Fruit fly (Drosophila melanogaster) whole organism, embryonic: ENCODE data around the gene Gs2.

Experiments
- Asciz ChIP-seq: fragments of 200-800 bp; sonication (Bioruptor generic); optimal IDR thresholded peaks from 2 replicates; lab custom pipeline; 2017; ENCODE audit warnings: missing biosample characterization, mild to moderate bottlenecking, missing genetic modification characterization, missing genetic modification reagents
- Atf3 ChIP-seq: fragments of 200-800 bp; sonication (Bioruptor generic); optimal IDR thresholded peaks from 3 replicates; lab custom pipeline; 2016; ENCODE audit warnings: missing biosample characterization, missing genetic modification characterization
- Awh ChIP-seq: fragments of 200-800 bp; sonication (Bioruptor generic); IDR thresholded peaks from 2 replicates; pipeline ENCODE4, ENCODE4 v1.3.6; 2022; ENCODE audit warnings: missing biosample characterization, missing genetic modification characterization
- CG10565 ChIP-seq: fragments of 200-800 bp; sonication (Bioruptor generic); optimal IDR thresholded peaks from 3 replicates; lab custom pipeline; 2016; ENCODE audit warnings: missing biosample characterization, mild to moderate bottlenecking, missing genetic modification characterization
- CG11093 ChIP-seq: fragments of 200-800 bp; sonication (Bioruptor generic); IDR thresholded peaks from 3 replicates; pipeline ENCODE4 v1.3.6; 2022; ENCODE audit warnings: missing biosample characterization, missing genetic modification characterization
- CG11560 ChIP-seq: fragments of 200-800 bp; sonication (Bioruptor generic); IDR thresholded peaks from 3 replicates; pipeline ENCODE4 v1.3.6; 2022; ENCODE audit warnings: missing biosample characterization, missing genetic modification characterization
- CG12071 ChIP-seq: fragments of 200-800 bp; sonication (Bioruptor generic); optimal IDR thresholded peaks from 3 replicates; lab custom pipeline; 2018; ENCODE audit warnings: missing biosample characterization, mild to moderate bottlenecking, missing genetic modification characterization
- CG12391 ChIP-seq: fragments of 200-800 bp; sonication (Bioruptor generic); optimal IDR thresholded peaks from 3 replicates; lab custom pipeline; 2018; ENCODE audit warnings: missing biosample characterization, mild to moderate bottlenecking, missing genetic modification characterization, moderate library complexity
- CG15479 ChIP-seq: fragments of 200-800 bp; sonication (Bioruptor generic); optimal IDR thresholded peaks from 3 replicates; lab custom pipeline; 2019; ENCODE audit warnings: missing biosample characterization, mild to moderate bottlenecking, missing genetic modification characterization, moderate library complexity
- CG15514 ChIP-seq: fragments of 200-800 bp; sonication (Bioruptor generic); optimal IDR thresholded peaks from 3 replicates; lab custom pipeline; 2017; ENCODE audit warnings: missing biosample characterization, missing genetic modification characterization, mild to moderate bottlenecking, moderate library complexity, missing genetic modification reagents
- CG16813 ChIP-seq: fragments of 200-800 bp; sonication (Bioruptor generic); IDR thresholded peaks from 3 replicates; pipeline ENCODE4 v1.3.6; 2022; ENCODE audit warnings: missing biosample characterization, missing genetic modification characterization; ENCODE audit not compliant: partially characterized antibody
- CG16863 ChIP-seq: fragments of 200-800 bp; sonication (Bioruptor generic); optimal IDR thresholded peaks from 3 replicates; lab custom pipeline; 2016; ENCODE audit warnings: missing biosample characterization, missing genetic modification characterization
- CG17385 ChIP-seq: fragments of 200-800 bp; sonication (Bioruptor generic); optimal IDR thresholded peaks from 3 replicates; lab custom pipeline; 2018; ENCODE audit warnings: missing biosample characterization, mild to moderate bottlenecking, missing genetic modification characterization
- CG2199 ChIP-seq: fragments of 200-800 bp; sonication (Bioruptor generic); IDR thresholded peaks from 3 replicates; pipeline ENCODE4 v1.3.6; 2022; ENCODE audit warnings: missing biosample characterization, missing genetic modification characterization
- CG3065 ChIP-seq: fragments of 200-800 bp; sonication (Bioruptor generic); optimal IDR thresholded peaks from 2 replicates; lab custom pipeline; 2016; ENCODE audit warnings: missing biosample characterization, missing genetic modification characterization
- CG31224 ChIP-seq: fragments of 200-800 bp; sonication (Bioruptor generic); IDR thresholded peaks from 2 replicates; pipeline ENCODE4 v1.3.6; 2022; ENCODE audit warnings: missing biosample characterization, missing genetic modification characterization
- CG34376 ChIP-seq: fragments of 200-800 bp; sonication (Bioruptor generic); optimal IDR thresholded peaks from 2 replicates; lab custom pipeline; 2018; ENCODE audit warnings: missing biosample characterization, mild to moderate bottlenecking, missing genetic modification characterization
- CG3726 ChIP-seq: fragments of 200-800 bp; sonication (Bioruptor generic); IDR thresholded peaks from 3 replicates; pipeline ENCODE4, ENCODE4 v1.3.6; 2022; ENCODE audit warnings: missing biosample characterization, missing genetic modification characterization
- CG4424 ChIP-seq: fragments of 200-800 bp; sonication (Bioruptor generic); optimal IDR thresholded peaks from 3 replicates; lab custom pipeline; 2016; ENCODE audit warnings: missing biosample characterization, missing genetic modification characterization
- CG5953 ChIP-seq: fragments of 200-800 bp; sonication (Bioruptor generic); IDR thresholded peaks from 2 replicates; pipeline ENCODE4 v1.3.6; 2022; ENCODE audit warnings: missing biosample characterization, missing genetic modification characterization
- CG6654 ChIP-seq: fragments of 200-800 bp; sonication (Bioruptor generic); optimal IDR thresholded peaks from 2 replicates; lab custom pipeline; 2017; ENCODE audit warnings: missing biosample characterization, mild to moderate bottlenecking, missing genetic modification characterization
- CG7357 ChIP-seq: fragments of 200-800 bp; sonication (Bioruptor generic); IDR thresholded peaks from 3 replicates; pipeline ENCODE4 v1.3.6; 2022; ENCODE audit warnings: missing biosample characterization, missing genetic modification characterization
- CG8359 ChIP-seq: fragments of 200-800 bp; sonication (Bioruptor generic); optimal IDR thresholded peaks from 2 replicates; lab custom pipeline; 2017; ENCODE audit warnings: missing biosample characterization, mild to moderate bottlenecking, missing genetic modification characterization, borderline replicate concordance
- CG9215 ChIP-seq: fragments of 200-800 bp; sonication (Bioruptor generic); IDR thresholded peaks from 2 replicates; pipeline ENCODE4 v1.3.6; 2022; ENCODE audit warnings: missing biosample characterization, missing genetic modification characterization
- Chrac-16 ChIP-seq: fragments of 200-800 bp; sonication (Bioruptor generic); optimal IDR thresholded peaks from 3 replicates; lab custom pipeline; 2016; ENCODE audit warnings: missing biosample characterization, missing genetic modification characterization
- D19B ChIP-seq: fragments of 200-800 bp; sonication (Bioruptor generic); optimal IDR thresholded peaks from 2 replicates; lab custom pipeline; 2017; ENCODE audit warnings: missing biosample characterization, mild to moderate bottlenecking, missing genetic modification characterization
- Dad ChIP-seq: fragments of 200-800 bp; sonication (Bioruptor generic); optimal IDR thresholded peaks from 3 replicates; lab custom pipeline; 2016; ENCODE audit warnings: missing biosample characterization, missing genetic modification characterization
- Deaf1 ChIP-seq: fragments of 200-800 bp; optimal IDR thresholded peaks from 3 replicates; lab custom pipeline; 2019; ENCODE audit warnings: missing biosample characterization, mild to moderate bottlenecking, missing genetic modification characterization, moderate library complexity
- Dip3 ChIP-seq: fragments of 200-800 bp; sonication (Bioruptor generic); optimal IDR thresholded peaks from 3 replicates; lab custom pipeline; 2016; ENCODE audit warnings: missing biosample characterization, missing genetic modification characterization
- Dp ChIP-seq: fragments of 200-800 bp; sonication (Bioruptor generic); optimal IDR thresholded peaks from 2 replicates; lab custom pipeline; 2018; ENCODE audit warnings: missing biosample characterization, mild to moderate bottlenecking, missing genetic modification characterization, moderate library complexity
- Hey ChIP-seq: fragments of 200-800 bp; sonication (Bioruptor generic); optimal IDR thresholded peaks from 3 replicates; lab custom pipeline; 2018; ENCODE audit warnings: missing biosample characterization, mild to moderate bottlenecking, missing genetic modification characterization
- Myb ChIP-seq: fragments of 200-800 bp; sonication (Bioruptor generic); optimal IDR thresholded peaks from 2 replicates; lab custom pipeline; 2016; ENCODE audit warnings: missing biosample characterization, missing genetic modification characterization
- NK7.1 ChIP-seq: fragments of 200-800 bp; sonication (Bioruptor generic); optimal IDR thresholded peaks from 3 replicates; lab custom pipeline; 2016; ENCODE audit warnings: missing biosample characterization, missing genetic modification characterization
- Spps ChIP-seq: fragments of 200-800 bp; sonication (Bioruptor generic); optimal IDR thresholded peaks from 2 replicates; lab custom pipeline; 2018; ENCODE audit warnings: missing biosample characterization, mild to moderate bottlenecking, missing genetic modification characterization
- Sry-β ChIP-seq: fragments of 200-800 bp; sonication (Bioruptor generic); optimal IDR thresholded peaks from 2 replicates; lab custom pipeline; 2018; ENCODE audit warnings: missing biosample characterization, mild to moderate bottlenecking, missing genetic modification characterization, moderate library complexity
- Xrp1 ChIP-seq: fragments of 200-800 bp; sonication (Bioruptor generic); IDR thresholded peaks from 2 replicates; pipeline ENCODE4 v1.3.6; 2022; ENCODE audit warnings: missing biosample characterization, missing genetic modification characterization
- ab ChIP-seq: fragments of 200-800 bp; sonication (Bioruptor generic); optimal IDR thresholded peaks from 2 replicates; lab custom pipeline; 2016; ENCODE audit warnings: missing biosample characterization, missing genetic modification characterization
- aop ChIP-seq: fragments of 200-800 bp; sonication (Bioruptor generic); IDR thresholded peaks from 2 replicates; pipeline ENCODE4 v1.3.6; 2022; ENCODE audit warnings: missing biosample characterization, missing genetic modification characterization
- dan ChIP-seq: fragments of 200-800 bp; sonication (Bioruptor generic); IDR thresholded peaks from 2 replicates; pipeline ENCODE4 v1.3.6; 2022; ENCODE audit warnings: missing biosample characterization, missing genetic modification characterization
- fru ChIP-seq: fragments of >200 bp; optimal IDR thresholded peaks from 2 replicates; lab custom pipeline; 2017
- ftz-f1 ChIP-seq: fragments of 200-800 bp; sonication (Bioruptor generic); optimal IDR thresholded peaks from 2 replicates; lab custom pipeline; 2016; ENCODE audit warnings: missing biosample characterization, missing genetic modification characterization
- grn ChIP-seq: fragments of 200-800 bp; sonication (Bioruptor generic); optimal IDR thresholded peaks from 3 replicates; lab custom pipeline; 2017; ENCODE audit warnings: missing biosample characterization, missing genetic modification characterization
- gt ChIP-seq: fragments of 200-800 bp; sonication (Bioruptor generic); IDR thresholded peaks from 2 replicates; pipeline ENCODE4 v1.3.6; 2022; ENCODE audit warnings: missing biosample characterization, missing genetic modification characterization
- hb ChIP-seq: fragments of 200-800 bp; sonication (Bioruptor generic); IDR thresholded peaks from 3 replicates; pipeline ENCODE4 v1.3.6; 2022; ENCODE audit warnings: missing biosample characterization, missing genetic modification characterization; ENCODE audit not compliant: partially characterized antibody
- phol ChIP-seq: fragments of 200-800 bp; sonication (Bioruptor generic); optimal IDR thresholded peaks from 3 replicates; lab custom pipeline; 2018; ENCODE audit warnings: missing biosample characterization, mild to moderate bottlenecking, missing genetic modification characterization, moderate library complexity
- sna ChIP-seq: fragments of 200-800 bp; sonication (Bioruptor generic); IDR thresholded peaks from 2 replicates; pipeline ENCODE4 v1.3.6; 2022; ENCODE audit warnings: missing biosample characterization, missing genetic modification characterization; ENCODE audit not compliant: partially characterized antibody
- toy ChIP-seq: fragments of 200-800 bp; sonication (Bioruptor generic); IDR thresholded peaks from 2 replicates; pipeline ENCODE4 v1.3.6; 2022; ENCODE audit warnings: missing biosample characterization, missing genetic modification characterization
- trh ChIP-seq: fragments of 200-800 bp; sonication (Bioruptor generic); optimal IDR thresholded peaks from 2 replicates; lab custom pipeline; 2016; ENCODE audit warnings: missing biosample characterization, missing genetic modification characterization
- unpg ChIP-seq: fragments of 200-800 bp; sonication (Bioruptor generic); optimal IDR thresholded peaks from 3 replicates; lab custom pipeline; 2018; ENCODE audit warnings: missing biosample characterization, mild to moderate bottlenecking, missing genetic modification characterization, moderate library complexity
- zen ChIP-seq: fragments of 200-800 bp; sonication (Bioruptor generic); optimal IDR thresholded peaks from 3 replicates; lab custom pipeline; 2018; ENCODE audit warnings: missing biosample characterization, mild to moderate bottlenecking, missing genetic modification characterization, moderate library complexity
- zfh2 ChIP-seq: fragments of 200-800 bp; sonication (Bioruptor generic); optimal IDR thresholded peaks from 2 replicates; lab custom pipeline; 2016; ENCODE audit warnings: missing biosample characterization, missing genetic modification characterization

The Gs2 gene

DNA sequence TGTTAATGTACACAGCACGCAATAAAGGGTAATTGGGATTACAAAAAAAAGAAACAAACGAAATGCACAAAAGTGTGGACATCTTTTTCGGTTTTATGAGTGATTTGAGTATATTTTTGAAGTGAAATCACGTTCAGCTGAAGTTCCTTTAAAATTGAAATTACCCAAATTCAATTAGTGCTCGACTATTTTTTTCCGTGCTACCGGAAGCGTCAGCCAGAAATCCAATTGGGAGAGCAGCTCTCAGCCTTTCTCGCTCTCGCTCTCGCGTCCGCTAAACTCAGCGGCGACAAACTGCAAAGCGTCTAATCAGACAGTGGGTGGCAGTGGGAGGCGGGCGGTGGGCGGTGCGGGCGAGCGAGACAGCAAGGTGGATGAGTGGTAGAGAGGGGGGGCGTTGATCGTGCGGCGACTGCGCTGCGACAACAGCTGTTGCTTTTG is 665 bp downstream of the Gs2 start (continued):
- peak; percentile 87 for TF ChIP-seq zfh2 (GFP tag; lab: Kevin White, UChicago)
- peak; percentile 50 for TF ChIP-seq grn (GFP tag; lab: Kevin White, UChicago)
- peak; percentile 81 for TF ChIP-seq CG7357
- TF ChIP-seq CG31224, result peak; percentile 78
- TF ChIP-seq D19B (GFP tag; lab: Kevin White, UChicago), result peak; percentile 81
- peak; percentile 76 for TF ChIP-seq Awh (GFP tag; lab: Robert Waterston, UW)
- TF ChIP-seq CG12071 (GFP tag; lab: Kevin White, UChicago), result peak; percentile 87
- TF ChIP-seq zen, result peak; percentile 68
- TF ChIP-seq Deaf1 (tag; lab: Kevin White, UChicago), result peak; percentile 67
- TF ChIP-seq CG15514 (GFP tag; lab: Kevin White, UChicago), result peak; percentile 86
- TF ChIP-seq unpg, result peak; percentile 93
- no peak for TF ChIP-seq dan
- TF ChIP-seq fru, result no peak
- peak; percentile 78 for TF ChIP-seq CG11093 (GFP tag; lab: Robert Waterston, UW)
- TF ChIP-seq CG16863 (GFP tag; lab: Kevin White, UChicago), result peak; percentile 83
- peak; percentile 85 for TF ChIP-seq Chrac-16 (GFP tag; lab: Kevin White, UChicago)
- peak; percentile 87 for TF ChIP-seq CG17385 (GFP tag; lab: Kevin White, UChicago)
- no peak for TF ChIP-seq CG16813 (GFP tag; lab: Robert Waterston, UW)
- TF ChIP-seq Myb (GFP tag; lab: Kevin White, UChicago), result peak; percentile 79
- TF ChIP-seq hb (GFP tag; lab: Robert Waterston, UW), result no peak
- TF ChIP-seq Dp (GFP tag; lab: Kevin White, UChicago), result no peak
- no peak for TF ChIP-seq CG15479 (GFP tag; lab: Kevin White, UChicago)
- peak; percentile 87 for TF ChIP-seq ab (GFP tag; lab: Kevin White, UChicago)
- no peak for TF ChIP-seq gt (GFP tag; lab: Robert Waterston, UW)
- TF ChIP-seq aop (GFP tag; lab: Robert Waterston, UW), result peak; percentile 85
- TF ChIP-seq CG8359, result peak; percentile 32
- peak; percentile 58 for TF ChIP-seq Hey
- TF ChIP-seq CG2199 (GFP tag; lab: Robert Waterston, UW), result no peak
- TF ChIP-seq sna (GFP tag; lab: Robert Waterston, UW), result no peak
- TF ChIP-seq Asciz (GFP tag; lab: Kevin White, UChicago), result peak; percentile 82
- peak; percentile 83 for TF ChIP-seq CG12391
- peak; percentile 55 for TF ChIP-seq ftz-f1
- TF ChIP-seq NK7.1 (GFP tag; lab: Kevin White, UChicago), result peak; percentile 88
- TF ChIP-seq CG6654, result peak; percentile 63
- TF ChIP-seq Dad (GFP tag; lab: Kevin White, UChicago), result peak; percentile 88
- TF ChIP-seq CG34376 (GFP tag; lab: Kevin White, UChicago), result peak; percentile 43
- TF ChIP-seq Atf3 (GFP tag; lab: Kevin White, UChicago), result peak; percentile 74
- peak; percentile 78; the same call in 1 of the 3 replicates for TF ChIP-seq CG3726 (GFP tag; lab: Robert Waterston, UW)
- peak; percentile 60; the same call in 1 of the 2 replicates for TF ChIP-seq CG5953 (GFP tag; lab: Robert Waterston, UW)
- no peak for TF ChIP-seq Sry-β (GFP tag; lab: Kevin White, UChicago)
- peak; percentile 48 for TF ChIP-seq CG10565
- TF ChIP-seq CG9215 (GFP tag; lab: Robert Waterston, UW), result peak; percentile 79
- TF ChIP-seq CG4424, result peak; percentile 90
- TF ChIP-seq toy (GFP tag; lab: Robert Waterston, UW), result peak; percentile 57; the same call in 1 of the 2 replicates
- TF ChIP-seq Spps (tag; lab: Kevin White, UChicago), result no peak
- peak; percentile 66 for TF ChIP-seq CG3065
- peak; percentile 74 for TF ChIP-seq Xrp1 (GFP tag; lab: Robert Waterston, UW)
- TF ChIP-seq CG11560 (tag; lab: Robert Waterston, UW), result peak; percentile 79
- TF ChIP-seq trh (GFP tag; lab: Kevin White, UChicago), result peak; percentile 58
- peak; percentile 86 for TF ChIP-seq phol
- TF ChIP-seq Dip3 (GFP tag; lab: Kevin White, UChicago), result peak; percentile 87
